Fruit fly (Drosophila melanogaster): Measurements from ENCODE around the gene SecS.

- no peak for TF ChIP-seq D1 (tag; optimal IDR thresholded peaks at IDR 0.05)
- no peak for TF ChIP-seq EcR (GFP tag; optimal IDR thresholded peaks at IDR 0.05)
- TF ChIP-seq Pif1A (GFP tag; optimal IDR thresholded peaks at IDR 0.05), result no peak
- TF ChIP-seq gl (tag; optimal IDR thresholded peaks at IDR 0.05), result no peak
- TF ChIP-seq CG15710 (tag; optimal IDR thresholded peaks at IDR 0.05), result no peak
Observed at dm6 chr3R:5588573-5588972, 12.7 kb upstream of the SecS start, which contains the start of gene PolZ2.

Measured in whole organism, pupa.